Worm (Caenorhabditis elegans) whole organism, early embryonic: ENCODE measurements around the gene ZK1290.1.

Experiments used
- aly-1 ChIP-seq: sonication (generic microtip); optimal IDR thresholded peaks from 2 replicates; lab custom pipeline; 2016; ENCODE audit warnings: missing genetic modification characterization, missing compliant biosample characterization
- ama-1 ChIP-seq: fragments of 150-350 bp; optimal IDR thresholded peaks from 2 replicates; lab custom pipeline; 2014
- ceh-13 ChIP-seq: fragments of 200-800 bp; sonication (Bioruptor generic); optimal IDR thresholded peaks from 2 replicates; lab custom pipeline; 2018; ENCODE audit warnings: mild to moderate bottlenecking, missing genetic modification characterization, missing compliant biosample characterization
- ceh-36 ChIP-seq: sonication (generic microtip); optimal IDR thresholded peaks from 2 replicates; lab custom pipeline; 2016; ENCODE audit warnings: missing genetic modification characterization, inconsistent platforms, missing compliant biosample characterization
- ets-7 ChIP-seq: sonication (generic microtip); optimal IDR thresholded peaks from 2 replicates; lab custom pipeline; 2016; ENCODE audit warnings: missing genotype, missing genetic modification characterization, missing compliant biosample characterization
- flt-1 ChIP-seq: fragments of 200-800 bp; sonication (Bioruptor generic); IDR thresholded peaks from 2 replicates; pipeline ENCODE4 v1.3.6; 2022; ENCODE audit warnings: missing genetic modification characterization, missing compliant biosample characterization
- hmbx-1 ChIP-seq: sonication (generic microtip); optimal IDR thresholded peaks from 2 replicates; lab custom pipeline; 2016; ENCODE audit warnings: mild to moderate bottlenecking, missing genetic modification characterization, missing compliant biosample characterization
- hmg-4 ChIP-seq: fragments of 200-800 bp; sonication (Bioruptor generic); optimal IDR thresholded peaks from 2 replicates; lab custom pipeline; 2018; ENCODE audit warnings: mild to moderate bottlenecking, missing genetic modification characterization, missing compliant biosample characterization
- pes-1 ChIP-seq: fragments of 200-800 bp; sonication (Bioruptor generic); IDR thresholded peaks from 2 replicates; pipeline ENCODE4 v1.3.6; 2022; ENCODE audit warnings: missing genetic modification reagents, missing genetic modification characterization, missing compliant biosample characterization
- scrt-1 ChIP-seq: fragments of 200-800 bp; sonication (Bioruptor generic); IDR thresholded peaks from 2 replicates; pipeline ENCODE4 v1.3.6; 2022; ENCODE audit warnings: missing genetic modification characterization, missing compliant biosample characterization
- tbx-11 ChIP-seq: fragments of 200-800 bp; sonication (Bioruptor generic); IDR thresholded peaks from 2 replicates; pipeline ENCODE4 v1.3.6; 2022; ENCODE audit warnings: missing genetic modification characterization, missing compliant biosample characterization
- tbx-37 ChIP-seq: fragments of 200-800 bp; sonication (Bioruptor generic); conservative IDR thresholded peaks from 2 replicates; pipeline ENCODE4 v1.3.6; 2022; ENCODE audit warnings: missing genetic modification reagents, missing genetic modification characterization, missing compliant biosample characterization
- tra-4 ChIP-seq: sonication (generic microtip); optimal IDR thresholded peaks from 2 replicates; lab custom pipeline; 2017; ENCODE audit warnings: missing genetic modification characterization, missing compliant biosample characterization

- TF ChIP-seq scrt-1 (GFP tag; lab: Robert Waterston, UW) (no peak), tbx-11 (GFP tag; lab: Robert Waterston, UW) (no peak), hmg-4 (GFP tag; lab: Kevin White, UChicago) (no peak), pes-1 (GFP tag; lab: Robert Waterston, UW) (no peak), ama-1 (lab: Kevin White, UChicago) (no peak), flt-1 (no peak), ceh-13 (GFP tag; lab: Kevin White, UChicago) (no peak), hmbx-1 (tag; lab: Kevin White, UChicago) (no peak), ets-7 (tag; lab: Kevin White, UChicago) (no peak), ceh-36 (tag; lab: Kevin White, UChicago) (no peak), aly-1 (tag; lab: Kevin White, UChicago) (no peak), tra-4 (tag; lab: Kevin White, UChicago) (no peak), tbx-37 (GFP tag; lab: Robert Waterston, UW) (no peak)
Measured at ce11 chrII:7553806-7554205, 7.8 kb upstream of the ZK1290.1 start, which contains the start of gene ZK1290.10.
